Fruit fly (Drosophila melanogaster) whole organism, embryonic: Measurements from ENCODE around the gene mxt.

Experiments
- Adf1 ChIP-seq: fragments of 200-800 bp; sonication (Bioruptor generic); IDR thresholded peaks from 2 replicates; pipeline ENCODE4 v1.3.6; 2022; ENCODE audit warnings: missing biosample characterization, missing genetic modification characterization
- Bdp1 ChIP-seq: fragments of 200-800 bp; sonication (Bioruptor generic); optimal IDR thresholded peaks from 3 replicates; lab custom pipeline; 2016; ENCODE audit warnings: missing biosample characterization, missing genetic modification characterization
- Blimp-1 ChIP-seq: fragments of 200-800 bp; sonication (Bioruptor generic); optimal IDR thresholded peaks from 3 replicates; lab custom pipeline; 2018; ENCODE audit warnings: missing biosample characterization, missing genetic modification characterization, mild to moderate bottlenecking, moderate library complexity, missing genetic modification reagents
- CG1024 ChIP-seq: fragments of 200-800 bp; sonication (Bioruptor generic); IDR thresholded peaks from 2 replicates; pipeline ENCODE4 v1.3.6; 2022; ENCODE audit warnings: missing biosample characterization, missing genetic modification characterization
- CG10979 ChIP-seq: fragments of 200-800 bp; sonication (Bioruptor generic); optimal IDR thresholded peaks from 2 replicates; lab custom pipeline; 2018; ENCODE audit warnings: missing biosample characterization, mild to moderate bottlenecking, missing genetic modification characterization, moderate library complexity
- CG12155 ChIP-seq: fragments of 200-800 bp; sonication (Bioruptor generic); optimal IDR thresholded peaks from 3 replicates; lab custom pipeline; 2016; ENCODE audit warnings: missing biosample characterization, missing genetic modification characterization
- CG14965 ChIP-seq: fragments of 200-800 bp; sonication (Bioruptor generic); optimal IDR thresholded peaks from 2 replicates; lab custom pipeline; 2016; ENCODE audit warnings: missing biosample characterization, missing genetic modification characterization, borderline replicate concordance
- CG15011 ChIP-seq: fragments of 200-800 bp; sonication (Bioruptor generic); optimal IDR thresholded peaks from 3 replicates; lab custom pipeline; 2018; ENCODE audit warnings: missing biosample characterization, mild to moderate bottlenecking, missing genetic modification characterization
- CG17359 ChIP-seq: fragments of 200-800 bp; sonication (Bioruptor generic); optimal IDR thresholded peaks from 3 replicates; lab custom pipeline; 2018; ENCODE audit warnings: missing biosample characterization, mild to moderate bottlenecking, missing genetic modification characterization, moderate library complexity
- CG1792 ChIP-seq: fragments of 200-800 bp; sonication (Bioruptor generic); optimal IDR thresholded peaks from 2 replicates; lab custom pipeline; 2016; ENCODE audit warnings: missing biosample characterization, missing genetic modification characterization
- CG2120 ChIP-seq: fragments of 200-800 bp; sonication (Bioruptor generic); optimal IDR thresholded peaks from 3 replicates; lab custom pipeline; 2016; ENCODE audit warnings: missing biosample characterization, missing genetic modification characterization
- CG2678 ChIP-seq: fragments of 200-800 bp; sonication (Bioruptor generic); optimal IDR thresholded peaks from 3 replicates; lab custom pipeline; 2019; ENCODE audit warnings: missing biosample characterization, mild to moderate bottlenecking, missing genetic modification characterization, moderate library complexity
- CG30403 ChIP-seq: fragments of 200-800 bp; sonication (Bioruptor generic); optimal IDR thresholded peaks from 3 replicates; lab custom pipeline; 2016; ENCODE audit warnings: missing biosample characterization, missing genetic modification characterization
- CG34422 ChIP-seq: fragments of 200-800 bp; sonication (Bioruptor generic); IDR thresholded peaks from 3 replicates; pipeline ENCODE4 v1.3.6; 2022; ENCODE audit warnings: missing biosample characterization, missing genetic modification characterization
- CG6689 ChIP-seq: fragments of 200-800 bp; sonication (Bioruptor generic); IDR thresholded peaks from 2 replicates; pipeline ENCODE4 v1.3.6; 2022; ENCODE audit warnings: missing biosample characterization, missing genetic modification characterization
- CG7357 ChIP-seq: fragments of 200-800 bp; sonication (Bioruptor generic); IDR thresholded peaks from 3 replicates; pipeline ENCODE4 v1.3.6; 2022; ENCODE audit warnings: missing biosample characterization, missing genetic modification characterization
- CG7556 ChIP-seq: fragments of 200-800 bp; sonication (Bioruptor generic); optimal IDR thresholded peaks from 2 replicates; lab custom pipeline; 2017; ENCODE audit warnings: missing biosample characterization, mild to moderate bottlenecking, missing genetic modification characterization
- CG9876 ChIP-seq: fragments of 200-800 bp; sonication (Bioruptor generic); optimal IDR thresholded peaks from 2 replicates; lab custom pipeline; 2016; ENCODE audit warnings: missing biosample characterization, missing genetic modification characterization
- CoRest ChIP-seq: fragments of 200-800 bp; sonication (Bioruptor generic); optimal IDR thresholded peaks from 3 replicates; lab custom pipeline; 2018; ENCODE audit warnings: missing biosample characterization, mild to moderate bottlenecking, missing genetic modification characterization, moderate library complexity
- D19A ChIP-seq: fragments of 200-800 bp; optimal IDR thresholded peaks from 3 replicates; lab custom pipeline; 2019; ENCODE audit warnings: missing biosample characterization, mild to moderate bottlenecking, missing genetic modification characterization, moderate library complexity
- E2f1 ChIP-seq: fragments of 200-800 bp; sonication (Bioruptor generic); IDR thresholded peaks from 2 replicates; pipeline ENCODE4 v1.3.6; 2022; ENCODE audit warnings: missing biosample characterization, missing genetic modification characterization
- Fer1 ChIP-seq: fragments of 200-800 bp; sonication (Bioruptor generic); optimal IDR thresholded peaks from 2 replicates; lab custom pipeline; 2017; ENCODE audit warnings: missing biosample characterization, mild to moderate bottlenecking, missing genetic modification characterization
- HLH4C ChIP-seq: fragments of 200-800 bp; sonication (Bioruptor generic); IDR thresholded peaks from 3 replicates; pipeline ENCODE4 v1.3.6; 2022; ENCODE audit warnings: missing biosample characterization, missing genetic modification characterization; ENCODE audit not compliant: partially characterized antibody
- HLH54F ChIP-seq: fragments of 200-800 bp; sonication (Bioruptor generic); optimal IDR thresholded peaks from 3 replicates; lab custom pipeline; 2016; ENCODE audit warnings: missing biosample characterization, missing genetic modification characterization
- Hmr ChIP-seq: fragments of 200-800 bp; sonication (Bioruptor generic); optimal IDR thresholded peaks from 3 replicates; lab custom pipeline; 2017; ENCODE audit warnings: mild to moderate bottlenecking, missing biosample characterization, missing genetic modification reagents, missing genetic modification characterization
- Med ChIP-seq: fragments of 200-800 bp; sonication (Bioruptor generic); peaks from one replicate; lab custom pipeline; 2016; ENCODE audit warnings: missing biosample characterization, missing genetic modification characterization, mild to moderate bottlenecking, inconsistent platforms, moderate library complexity
- Myb ChIP-seq: fragments of 200-800 bp; sonication (Bioruptor generic); optimal IDR thresholded peaks from 2 replicates; lab custom pipeline; 2016; ENCODE audit warnings: missing biosample characterization, missing genetic modification characterization
- Sox102F ChIP-seq: fragments of 200-800 bp; sonication (Bioruptor generic); optimal IDR thresholded peaks from 2 replicates; lab custom pipeline; 2018; ENCODE audit warnings: missing biosample characterization, mild to moderate bottlenecking, missing genetic modification characterization, moderate library complexity
- Taf1 ChIP-seq: fragments of 200-800 bp; sonication (Bioruptor generic); IDR thresholded peaks from 2 replicates; pipeline ENCODE4 v1.3.6; 2022; ENCODE audit warnings: missing biosample characterization, missing genetic modification characterization
- Xbp1 ChIP-seq: fragments of 200-800 bp; sonication (Bioruptor generic); optimal IDR thresholded peaks from 3 replicates; lab custom pipeline; 2016; ENCODE audit warnings: missing biosample characterization, mild to moderate bottlenecking, missing genetic modification characterization
- Xrp1 ChIP-seq: fragments of 200-800 bp; sonication (Bioruptor generic); IDR thresholded peaks from 2 replicates; pipeline ENCODE4 v1.3.6; 2022; ENCODE audit warnings: missing biosample characterization, missing genetic modification characterization
- az2 ChIP-seq: fragments of 200-800 bp; sonication (Bioruptor generic); optimal IDR thresholded peaks from 3 replicates; lab custom pipeline; 2016; ENCODE audit warnings: missing biosample characterization, missing genetic modification characterization
- bab2 ChIP-seq: fragments of 200-800 bp; sonication (Bioruptor generic); optimal IDR thresholded peaks from 2 replicates; lab custom pipeline; 2016; ENCODE audit warnings: missing biosample characterization, missing genetic modification characterization
- bowl ChIP-seq: fragments of 200-800 bp; sonication (Bioruptor generic); IDR thresholded peaks from 2 replicates; pipeline ENCODE4 v1.3.6; 2022; ENCODE audit warnings: missing biosample characterization, missing genetic modification characterization
- dan ChIP-seq: fragments of 200-800 bp; sonication (Bioruptor generic); IDR thresholded peaks from 2 replicates; pipeline ENCODE4 v1.3.6; 2022; ENCODE audit warnings: missing biosample characterization, missing genetic modification characterization
- dysf ChIP-seq: fragments of 200-800 bp; sonication (Bioruptor generic); IDR thresholded peaks from 3 replicates; pipeline ENCODE4 v1.3.6; 2022; ENCODE audit warnings: missing biosample characterization, missing genetic modification characterization
- emc ChIP-seq: fragments of 200-800 bp; sonication (Bioruptor generic); optimal IDR thresholded peaks from 2 replicates; lab custom pipeline; 2016; ENCODE audit warnings: missing biosample characterization, missing genetic modification characterization
- fd64A ChIP-seq: fragments of 200-800 bp; sonication (Bioruptor generic); optimal IDR thresholded peaks from 3 replicates; lab custom pipeline; 2018; ENCODE audit warnings: missing biosample characterization, mild to moderate bottlenecking, missing genetic modification characterization
- gem ChIP-seq: fragments of 200-800 bp; sonication (Bioruptor generic); optimal IDR thresholded peaks from 2 replicates; lab custom pipeline; 2019; ENCODE audit warnings: missing biosample characterization, mild to moderate bottlenecking, missing genetic modification characterization, moderate library complexity
- grau ChIP-seq: fragments of 200-800 bp; optimal IDR thresholded peaks from 3 replicates; lab custom pipeline; 2019; ENCODE audit warnings: missing biosample characterization, mild to moderate bottlenecking, missing genetic modification characterization, moderate library complexity
- hkb ChIP-seq, 2 experiments: fragments of 200-800 bp in 1 of 2; fragments of >200 bp in 1 of 2; sonication (Bioruptor generic) in 1 of 2; IDR thresholded peaks in 1 of 2; optimal IDR thresholded peaks in 1 of 2; 2 replicates each; pipeline versions ENCODE4 v1.3.6 to Lab custom; 2017 to 2022; ENCODE audit warnings: missing biosample characterization in 1 of 2, missing genetic modification characterization in 1 of 2
- lab ChIP-seq: fragments of 200-800 bp; sonication (Bioruptor generic); optimal IDR thresholded peaks from 3 replicates; lab custom pipeline; 2017; ENCODE audit warnings: missing biosample characterization, missing genetic modification characterization, mild to moderate bottlenecking, moderate library complexity, missing genetic modification reagents
- phol ChIP-seq: fragments of 200-800 bp; sonication (Bioruptor generic); optimal IDR thresholded peaks from 3 replicates; lab custom pipeline; 2018; ENCODE audit warnings: missing biosample characterization, mild to moderate bottlenecking, missing genetic modification characterization, moderate library complexity
- ranshi ChIP-seq: fragments of 200-800 bp; sonication (Bioruptor generic); IDR thresholded peaks from 2 replicates; pipeline ENCODE4 v1.3.6; 2022; ENCODE audit warnings: missing biosample characterization, missing genetic modification characterization
- row ChIP-seq: fragments of 200-800 bp; sonication (Bioruptor generic); IDR thresholded peaks from 3 replicates; pipeline ENCODE4 v1.3.6; 2022; ENCODE audit warnings: missing biosample characterization, missing genetic modification characterization
- sens ChIP-seq: fragments of 200-800 bp; sonication (Bioruptor generic); peaks from one replicate; lab custom pipeline; 2016; ENCODE audit warnings: missing biosample characterization, missing genetic modification characterization
- sima ChIP-seq: fragments of 200-800 bp; sonication (Bioruptor generic); optimal IDR thresholded peaks from 2 replicates; lab custom pipeline; 2016; ENCODE audit warnings: missing biosample characterization, missing genetic modification characterization
- slp2 ChIP-seq: fragments of 200-800 bp; sonication (Bioruptor generic); optimal IDR thresholded peaks from 2 replicates; lab custom pipeline; 2016; ENCODE audit warnings: missing biosample characterization, missing genetic modification characterization
- toy ChIP-seq: fragments of 200-800 bp; sonication (Bioruptor generic); IDR thresholded peaks from 2 replicates; pipeline ENCODE4 v1.3.6; 2022; ENCODE audit warnings: missing biosample characterization, missing genetic modification characterization
- ttk ChIP-seq: fragments of 200-800 bp; sonication (Bioruptor generic); IDR thresholded peaks from 2 replicates; pipeline ENCODE4 v2.1.2; 2022; ENCODE audit warnings: missing biosample characterization, missing genetic modification characterization
- unpg ChIP-seq: fragments of 200-800 bp; sonication (Bioruptor generic); optimal IDR thresholded peaks from 3 replicates; lab custom pipeline; 2018; ENCODE audit warnings: missing biosample characterization, mild to moderate bottlenecking, missing genetic modification characterization, moderate library complexity

The mxt gene

dm6 chr2L:4854822-4855221 lies 7.7 kb upstream of the mxt start:
- peak; percentile 5 for TF ChIP-seq CG30403 (GFP tag; lab: Kevin White, UChicago)
- TF ChIP-seq sima, result no peak
- peak; percentile 31 for TF ChIP-seq CG2678
- no peak for TF ChIP-seq CG34422 (GFP tag; lab: Robert Waterston, UW)
- no peak for TF ChIP-seq CG12155 (GFP tag; lab: Kevin White, UChicago)
- peak; percentile 13 for TF ChIP-seq phol (tag; lab: Kevin White, UChicago)
- peak; percentile 4 for TF ChIP-seq Fer1
- TF ChIP-seq CG7357, result no peak
- peak; percentile 2 for TF ChIP-seq az2 (GFP tag; lab: Kevin White, UChicago)
- TF ChIP-seq HLH4C, result no peak
- TF ChIP-seq Hmr (GFP tag; lab: Kevin White, UChicago), result peak; percentile 12
- TF ChIP-seq Taf1 (GFP tag; lab: Robert Waterston, UW), result no peak
- TF ChIP-seq unpg (GFP tag; lab: Kevin White, UChicago), result peak; percentile 18
- 0 out of 2 replicates have a peak, but pooled peaks have one; percentile 29 for TF ChIP-seq dan (GFP tag; lab: Robert Waterston, UW)
- TF ChIP-seq CoRest (tag; lab: Kevin White, UChicago), result peak; percentile 2
- no peak for TF ChIP-seq Bdp1
- peak; percentile 41 for TF ChIP-seq sens (GFP tag; lab: Kevin White, UChicago)
- TF ChIP-seq emc, result no peak
- no peak for TF ChIP-seq CG14965 (GFP tag; lab: Kevin White, UChicago)
- no peak for TF ChIP-seq CG10979 (tag; lab: Kevin White, UChicago)
- TF ChIP-seq slp2 (GFP tag; lab: Kevin White, UChicago), result no peak
- TF ChIP-seq grau, result peak; percentile 5
- peak; percentile 45 for TF ChIP-seq Med
- peak; percentile 66 for TF ChIP-seq row
- no peak for TF ChIP-seq ttk (GFP tag; lab: Robert Waterston, UW)
- 0 out of 2 replicates have a peak, but pooled peaks have one; percentile 34 for TF ChIP-seq ranshi (GFP tag; lab: Robert Waterston, UW)
- peak; percentile 15 for TF ChIP-seq Blimp-1 (GFP tag; lab: Kevin White, UChicago)
- no peak for TF ChIP-seq Adf1 (GFP tag; lab: Robert Waterston, UW)
- TF ChIP-seq dysf, result peak; percentile 40; the same call in 2 of the 3 replicates
- TF ChIP-seq CG9876 (GFP tag; lab: Kevin White, UChicago), result no peak
- TF ChIP-seq CG17359 (tag; lab: Kevin White, UChicago), result peak; percentile 10
- TF ChIP-seq CG7556 (GFP tag; lab: Kevin White, UChicago), result peak; percentile 2
- no peak for TF ChIP-seq fd64A (GFP tag; lab: Kevin White, UChicago)
- TF ChIP-seq bab2 (GFP tag; lab: Kevin White, UChicago), result no peak
- TF ChIP-seq CG15011 (GFP tag; lab: Kevin White, UChicago), result no peak
- no peak for TF ChIP-seq E2f1
- TF ChIP-seq Xrp1 (GFP tag; lab: Robert Waterston, UW), result peak; percentile 17; the same call in 1 of the 2 replicates
- 0 out of 2 replicates have a peak, but pooled peaks have one; percentile 21 for TF ChIP-seq CG6689 (GFP tag; lab: Robert Waterston, UW)
- TF ChIP-seq lab, result peak; percentile 40
- TF ChIP-seq Xbp1 (GFP tag; lab: Kevin White, UChicago), result peak; percentile 24
- TF ChIP-seq Myb (GFP tag; lab: Kevin White, UChicago), result peak; percentile 10
- TF ChIP-seq gem, result peak; percentile 33
- no peak for TF ChIP-seq D19A (tag; lab: Kevin White, UChicago)
- no peak for TF ChIP-seq hkb (optimal IDR thresholded peaks at IDR 0.05; lab: Kevin White, UChicago)
- TF ChIP-seq hkb (GFP tag; IDR thresholded peaks at IDR 0.05; lab: Robert Waterston, UW), result no peak
- TF ChIP-seq CG2120 (GFP tag; lab: Kevin White, UChicago), result peak; percentile 18
- TF ChIP-seq bowl (GFP tag; lab: Robert Waterston, UW), result no peak
- no peak for TF ChIP-seq CG1792 (GFP tag; lab: Kevin White, UChicago)
- TF ChIP-seq Sox102F, result peak; percentile 43
- TF ChIP-seq CG1024 (GFP tag; lab: Robert Waterston, UW), result no peak
- no peak for TF ChIP-seq toy
- no peak for TF ChIP-seq HLH54F (GFP tag; lab: Kevin White, UChicago)
